Worm (Caenorhabditis elegans) whole organism, midembryonic: ENCODE data around the gene daf-15.

Experiments used
- T22C8.4 ChIP-seq: fragments of 200-800 bp; sonication (Bioruptor generic); IDR thresholded peaks from 2 replicates; pipeline ENCODE4 v1.3.6; 2022; ENCODE audit warnings: missing genetic modification characterization, missing compliant biosample characterization
- cog-1 ChIP-seq: sonication (generic microtip); optimal IDR thresholded peaks from 2 replicates; lab custom pipeline; 2016; ENCODE audit warnings: missing genetic modification characterization, missing compliant biosample characterization
- flt-1 ChIP-seq: fragments of 200-800 bp; sonication (Bioruptor generic); IDR thresholded peaks from 2 replicates; pipeline ENCODE4 v1.3.6; 2022; ENCODE audit warnings: missing genetic modification characterization, missing compliant biosample characterization
- klf-2 ChIP-seq: fragments of 200-800 bp; sonication (Bioruptor generic); conservative IDR thresholded peaks from 2 replicates; pipeline ENCODE4 v1.3.6; 2022; ENCODE audit warnings: missing genetic modification reagents, missing genetic modification characterization, missing compliant biosample characterization
- med-1 ChIP-seq: sonication (generic microtip); optimal IDR thresholded peaks from 2 replicates; lab custom pipeline; 2017; ENCODE audit warnings: missing genetic modification characterization, mild to moderate bottlenecking, missing compliant biosample characterization, antibody characterized with exemption, missing genetic modification reagents; ENCODE audit not compliant: insufficient read depth
- ref-1 ChIP-seq: fragments of 200-800 bp; sonication (Bioruptor generic); conservative IDR thresholded peaks from 2 replicates; pipeline ENCODE4 v1.3.6; 2022; ENCODE audit warnings: missing genetic modification reagents, missing genetic modification characterization, missing compliant biosample characterization
- tab-1 ChIP-seq: fragments of 200-800 bp; sonication (Bioruptor generic); IDR thresholded peaks from 2 replicates; pipeline ENCODE4 v1.3.6; 2022; ENCODE audit warnings: missing genetic modification characterization, missing compliant biosample characterization
- ztf-23 ChIP-seq: fragments of 200-800 bp; sonication (Bioruptor generic); IDR thresholded peaks from 2 replicates; pipeline ENCODE4 v1.3.6; 2022; ENCODE audit warnings: missing genetic modification reagents, missing genetic modification characterization, missing compliant biosample characterization
- ztf-29 ChIP-seq: fragments of 200-800 bp; sonication (Bioruptor generic); IDR thresholded peaks from 2 replicates; pipeline ENCODE4 v1.3.6; 2022; ENCODE audit warnings: missing genetic modification reagents, missing genetic modification characterization, missing compliant biosample characterization

The daf-15 gene

ce11 chrIV:9386038-9386437 lies at the start of gene daf-15:
daf-15 (plus strand) TSS chrIV:9386208.
- TF ChIP-seq ztf-23 (no peak), T22C8.4 (no peak), ref-1 (no peak)

- TF ChIP-seq flt-1 (GFP tag; lab: Robert Waterston, UW), result no peak
- no peak for TF ChIP-seq tab-1 (GFP tag; lab: Robert Waterston, UW)
- no peak for TF ChIP-seq cog-1 (tag; lab: Kevin White, UChicago)
- TF ChIP-seq ref-1, result no peak
- no peak for TF ChIP-seq ztf-23
- TF ChIP-seq ztf-29 (GFP tag; lab: Robert Waterston, UW), result no peak
- no peak for TF ChIP-seq med-1 (GFP tag; lab: Kevin White, UChicago)
- no peak for TF ChIP-seq T22C8.4
These were observed 49.4 kb upstream of the daf-15 start, which contains the start of gene T20D3.5 for ce11 chrIV:9336538-9337090. T20D3.5 (plus strand) TSS chrIV:9337040.

ce11 chrIV:9339205-9339604 lies 46.8 kb upstream of the daf-15 start, which contains the start of gene T20D3.6:
T20D3.6 (minus strand) TSS chrIV:9339305.
- TF ChIP-seq ztf-23, result no peak
- no peak for TF ChIP-seq klf-2 (GFP tag; lab: Robert Waterston, UW)
- TF ChIP-seq flt-1 (GFP tag; lab: Robert Waterston, UW), result no peak
- TF ChIP-seq med-1 (GFP tag; lab: Kevin White, UChicago), result no peak
- no peak for TF ChIP-seq T22C8.4
- TF ChIP-seq ref-1, result no peak
- no peak for TF ChIP-seq cog-1 (tag; lab: Kevin White, UChicago)

ce11 chrIV:9341591-9341990 lies 44.4 kb upstream of the daf-15 start, which contains the start of gene vps-26:
vps-26 (minus strand) TSS chrIV:9341790.
- no peak for TF ChIP-seq ztf-23
- TF ChIP-seq klf-2 (GFP tag; lab: Robert Waterston, UW), result no peak
- TF ChIP-seq med-1 (GFP tag; lab: Kevin White, UChicago), result no peak
- no peak for TF ChIP-seq flt-1 (GFP tag; lab: Robert Waterston, UW)
- no peak for TF ChIP-seq tab-1 (GFP tag; lab: Robert Waterston, UW)
- no peak for TF ChIP-seq ztf-29 (GFP tag; lab: Robert Waterston, UW)
- no peak for TF ChIP-seq ref-1
- no peak for TF ChIP-seq cog-1 (tag; lab: Kevin White, UChicago)
- TF ChIP-seq T22C8.4, result no peak

ce11 chrIV:9343102-9343599 lies 42.9 kb upstream of the daf-15 start, which contains the start of gene pigc-1:
pigc-1 (minus strand) TSS chrIV:9343152.
- TF ChIP-seq T22C8.4, result no peak
- TF ChIP-seq cog-1 (tag; lab: Kevin White, UChicago), result no peak
- TF ChIP-seq ztf-29 (GFP tag; lab: Robert Waterston, UW), result no peak
- TF ChIP-seq ztf-23, result no peak
- no peak for TF ChIP-seq klf-2 (GFP tag; lab: Robert Waterston, UW)
- TF ChIP-seq flt-1 (GFP tag; lab: Robert Waterston, UW), result no peak
- TF ChIP-seq med-1 (GFP tag; lab: Kevin White, UChicago), result no peak
- no peak for TF ChIP-seq tab-1 (GFP tag; lab: Robert Waterston, UW)
- no peak for TF ChIP-seq ref-1

ce11 chrIV:9353728-9354127 lies 32.3 kb upstream of the daf-15 start:
- TF ChIP-seq T22C8.4 (no peak), flt-1 (GFP tag; lab: Robert Waterston, UW) (no peak), med-1 (GFP tag; lab: Kevin White, UChicago) (no peak), tab-1 (GFP tag; lab: Robert Waterston, UW) (no peak), ztf-23 (no peak), ztf-29 (GFP tag; lab: Robert Waterston, UW) (no peak)

- TF ChIP-seq ztf-29 (GFP tag; lab: Robert Waterston, UW) (no peak), klf-2 (GFP tag; lab: Robert Waterston, UW) (no peak)
These were observed 19.6 kb upstream of the daf-15 start, which contains the start of gene pezo-1 for ce11 chrIV:9366411-9366810. pezo-1 (minus strand) TSS chrIV:9366511.

- no peak for TF ChIP-seq ztf-23
These were observed 18.0 kb upstream of the daf-15 start for ce11 chrIV:9367852-9368627.

- TF ChIP-seq tab-1 (GFP tag; lab: Robert Waterston, UW), result no peak
- TF ChIP-seq med-1 (GFP tag; lab: Kevin White, UChicago), result no peak
- no peak for TF ChIP-seq ztf-29 (GFP tag; lab: Robert Waterston, UW)
- TF ChIP-seq ztf-23, result no peak
- no peak for TF ChIP-seq T22C8.4
- TF ChIP-seq ref-1, result no peak
- no peak for TF ChIP-seq cog-1 (tag; lab: Kevin White, UChicago)
- no peak for TF ChIP-seq flt-1 (GFP tag; lab: Robert Waterston, UW)
- no peak for TF ChIP-seq klf-2 (GFP tag; lab: Robert Waterston, UW)
These were observed 14.9 kb upstream of the daf-15 start, which contains the start of gene fbxc-58 for ce11 chrIV:9371126-9371525. fbxc-58 (plus strand) TSS chrIV:9371508.

- TF ChIP-seq T22C8.4 (no peak), flt-1 (GFP tag; lab: Robert Waterston, UW) (no peak), klf-2 (GFP tag; lab: Robert Waterston, UW) (no peak), ztf-23 (no peak), ref-1 (no peak), tab-1 (GFP tag; lab: Robert Waterston, UW) (no peak), med-1 (GFP tag; lab: Kevin White, UChicago) (no peak)
These were observed 11.5 kb upstream of the daf-15 start, which contains the start of gene C10C5.3 for ce11 chrIV:9374529-9374928. C10C5.3 (plus strand) TSS chrIV:9374829.
